Fruit fly (Drosophila melanogaster) whole organism, adult: ENCODE results near the gene Cyp4ac1.

Experiments
- CG11617 ChIP-seq: fragments of 200-800 bp; sonication (Bioruptor generic); optimal IDR thresholded peaks from 2 replicates; lab custom pipeline; 2017; ENCODE audit warnings: mild to moderate bottlenecking, missing biosample characterization, missing genetic modification reagents, missing genetic modification characterization
- CG14711 ChIP-seq: fragments of 200-800 bp; sonication (Bioruptor generic); optimal IDR thresholded peaks from 2 replicates; lab custom pipeline; 2018; ENCODE audit warnings: missing biosample characterization, mild to moderate bottlenecking, missing genetic modification characterization, moderate library complexity
- CG7045 ChIP-seq: fragments of 200-800 bp; sonication (Bioruptor generic); optimal IDR thresholded peaks from 2 replicates; lab custom pipeline; 2017; ENCODE audit warnings: missing biosample characterization, mild to moderate bottlenecking, missing genetic modification characterization
- CG7101 ChIP-seq: fragments of 200-800 bp; sonication (Bioruptor generic); optimal IDR thresholded peaks from 2 replicates; lab custom pipeline; 2018; ENCODE audit warnings: missing biosample characterization, mild to moderate bottlenecking, missing genetic modification characterization, moderate library complexity
- Clk ChIP-seq: fragments of 200-800 bp; sonication (Bioruptor generic); optimal IDR thresholded peaks from 2 replicates; lab custom pipeline; 2017; ENCODE audit warnings: missing biosample characterization, missing genetic modification characterization
- Mnt ChIP-seq: fragments of 200-800 bp; sonication (Bioruptor generic); optimal IDR thresholded peaks from 2 replicates; lab custom pipeline; 2016; ENCODE audit warnings: missing biosample characterization, mild to moderate bottlenecking, missing genetic modification characterization
- bab1 ChIP-seq: fragments of 200-800 bp; sonication (Bioruptor generic); optimal IDR thresholded peaks from 3 replicates; lab custom pipeline; 2019; ENCODE audit warnings: missing biosample characterization, mild to moderate bottlenecking, missing genetic modification characterization, moderate library complexity
- tj ChIP-seq: fragments of 200-800 bp; sonication (Bioruptor generic); optimal IDR thresholded peaks from 3 replicates; lab custom pipeline; 2017; ENCODE audit warnings: missing biosample characterization, mild to moderate bottlenecking, missing genetic modification characterization, moderate library complexity

DNA sequence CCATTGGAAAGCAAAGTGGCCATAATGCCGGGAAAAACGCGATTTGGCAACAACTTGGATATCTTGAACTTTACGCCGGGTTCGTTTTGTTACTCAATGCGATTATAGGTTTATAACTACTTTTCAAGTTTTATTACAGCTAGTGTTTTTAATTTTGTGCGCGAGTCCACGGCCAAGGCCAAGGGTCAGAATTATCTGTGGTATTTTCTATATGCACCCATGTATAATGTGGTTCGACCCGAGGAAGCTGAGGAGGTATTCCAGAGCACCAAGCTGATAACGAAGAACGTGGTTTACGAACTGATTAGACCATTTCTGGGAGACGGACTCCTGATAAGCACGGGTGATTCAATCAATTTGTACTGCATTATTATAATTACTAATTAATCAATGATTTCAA is 356 bp downstream of the Cyp4ac1 start:
- TF ChIP-seq Mnt (GFP tag; lab: Kevin White, UChicago) (no peak), Clk (GFP tag; lab: Kevin White, UChicago) (no peak), bab1 (no peak), CG7101 (tag; lab: Kevin White, UChicago) (no peak), CG7045 (GFP tag; lab: Kevin White, UChicago) (no peak), CG11617 (GFP tag; lab: Kevin White, UChicago) (no peak), tj (GFP tag; lab: Kevin White, UChicago) (no peak), CG14711 (tag; lab: Kevin White, UChicago) (no peak)
